Fruit fly (Drosophila melanogaster) whole organism, embryonic: ENCODE data around the gene PIG-Wb.

Experiments
- Atf3 ChIP-seq: fragments of 200-800 bp; sonication (Bioruptor generic); optimal IDR thresholded peaks from 3 replicates; lab custom pipeline; 2016; ENCODE audit warnings: missing biosample characterization, missing genetic modification characterization
- CG10267 ChIP-seq: fragments of 200-800 bp; sonication (Bioruptor generic); optimal IDR thresholded peaks from 2 replicates; lab custom pipeline; 2018; ENCODE audit warnings: missing biosample characterization, mild to moderate bottlenecking, missing genetic modification characterization, moderate library complexity
- CG11085 ChIP-seq: fragments of 200-800 bp; sonication (Bioruptor generic); IDR thresholded peaks from 2 replicates; pipeline ENCODE4 v1.3.6; 2022; ENCODE audit warnings: missing biosample characterization, missing genetic modification characterization
- CG12104 ChIP-seq: fragments of 200-800 bp; sonication (Bioruptor generic); optimal IDR thresholded peaks from 3 replicates; lab custom pipeline; 2016; ENCODE audit warnings: missing biosample characterization, missing genetic modification characterization
- CG15479 ChIP-seq: fragments of 200-800 bp; sonication (Bioruptor generic); optimal IDR thresholded peaks from 3 replicates; lab custom pipeline; 2019; ENCODE audit warnings: missing biosample characterization, mild to moderate bottlenecking, missing genetic modification characterization, moderate library complexity
- CG17361 ChIP-seq: fragments of 200-800 bp; sonication (Bioruptor generic); IDR thresholded peaks from 3 replicates; pipeline ENCODE4 v1.3.6; 2022; ENCODE audit warnings: missing biosample characterization, missing genetic modification characterization
- CG2120 ChIP-seq: fragments of 200-800 bp; sonication (Bioruptor generic); optimal IDR thresholded peaks from 3 replicates; lab custom pipeline; 2016; ENCODE audit warnings: missing biosample characterization, missing genetic modification characterization
- CG2129 ChIP-seq: fragments of 200-800 bp; sonication (Bioruptor generic); IDR thresholded peaks from 2 replicates; pipeline ENCODE4 v1.3.6; 2022; ENCODE audit warnings: missing biosample characterization, missing genetic modification characterization; ENCODE audit not compliant: partially characterized antibody
- CG30431 ChIP-seq: fragments of 200-800 bp; sonication (Bioruptor generic); optimal IDR thresholded peaks from 2 replicates; lab custom pipeline; 2017; ENCODE audit warnings: missing biosample characterization, missing genetic modification characterization
- CG3065 ChIP-seq: fragments of 200-800 bp; sonication (Bioruptor generic); optimal IDR thresholded peaks from 2 replicates; lab custom pipeline; 2016; ENCODE audit warnings: missing biosample characterization, missing genetic modification characterization
- CG3281 ChIP-seq: fragments of 200-800 bp; sonication (Bioruptor generic); optimal IDR thresholded peaks from 3 replicates; lab custom pipeline; 2017; ENCODE audit warnings: missing biosample characterization, mild to moderate bottlenecking, missing genetic modification characterization
- CG33557 ChIP-seq: fragments of 200-800 bp; sonication (Bioruptor generic); optimal IDR thresholded peaks from 2 replicates; lab custom pipeline; 2019; ENCODE audit warnings: missing biosample characterization, mild to moderate bottlenecking, missing genetic modification characterization, moderate library complexity
- CG34422 ChIP-seq: fragments of 200-800 bp; sonication (Bioruptor generic); IDR thresholded peaks from 3 replicates; pipeline ENCODE4 v1.3.6; 2022; ENCODE audit warnings: missing biosample characterization, missing genetic modification characterization
- CG42726 ChIP-seq: fragments of 200-800 bp; sonication (Bioruptor generic); IDR thresholded peaks from 2 replicates; pipeline ENCODE4 v1.3.6; 2022; ENCODE audit warnings: missing biosample characterization, missing genetic modification characterization; ENCODE audit not compliant: partially characterized antibody
- CG6765 ChIP-seq: fragments of 200-800 bp; sonication (Bioruptor generic); optimal IDR thresholded peaks from 3 replicates; lab custom pipeline; 2017; ENCODE audit warnings: missing biosample characterization, mild to moderate bottlenecking, missing genetic modification characterization
- CG7839 ChIP-seq: fragments of 200-800 bp; sonication (Bioruptor generic); optimal IDR thresholded peaks from 3 replicates; lab custom pipeline; 2018; ENCODE audit warnings: missing biosample characterization, mild to moderate bottlenecking, missing genetic modification characterization, moderate library complexity
- CG9932 ChIP-seq: fragments of 200-800 bp; sonication (Bioruptor generic); IDR thresholded peaks from 2 replicates; pipeline ENCODE4 v1.3.6; 2022; ENCODE audit warnings: missing biosample characterization, missing genetic modification characterization
- D19B ChIP-seq: fragments of 200-800 bp; sonication (Bioruptor generic); optimal IDR thresholded peaks from 2 replicates; lab custom pipeline; 2017; ENCODE audit warnings: missing biosample characterization, mild to moderate bottlenecking, missing genetic modification characterization
- Dek ChIP-seq: fragments of 200-800 bp; sonication (Bioruptor generic); optimal IDR thresholded peaks from 3 replicates; lab custom pipeline; 2019; ENCODE audit warnings: missing biosample characterization, mild to moderate bottlenecking, missing genetic modification characterization, moderate library complexity
- Dp ChIP-seq: fragments of 200-800 bp; sonication (Bioruptor generic); optimal IDR thresholded peaks from 2 replicates; lab custom pipeline; 2018; ENCODE audit warnings: missing biosample characterization, mild to moderate bottlenecking, missing genetic modification characterization, moderate library complexity
- Drgx ChIP-seq: fragments of 200-800 bp; sonication (Bioruptor generic); IDR thresholded peaks from 2 replicates; pipeline ENCODE4 v1.3.6; 2022; ENCODE audit warnings: missing biosample characterization, missing genetic modification characterization
- HLHmδ ChIP-seq: fragments of 200-800 bp; sonication (Bioruptor generic); optimal IDR thresholded peaks from 2 replicates; lab custom pipeline; 2018; ENCODE audit warnings: missing biosample characterization, mild to moderate bottlenecking, missing genetic modification characterization, moderate library complexity
- Med ChIP-seq: fragments of 200-800 bp; sonication (Bioruptor generic); peaks from one replicate; lab custom pipeline; 2016; ENCODE audit warnings: missing biosample characterization, missing genetic modification characterization, mild to moderate bottlenecking, inconsistent platforms, moderate library complexity
- Myb ChIP-seq: fragments of 200-800 bp; sonication (Bioruptor generic); optimal IDR thresholded peaks from 2 replicates; lab custom pipeline; 2016; ENCODE audit warnings: missing biosample characterization, missing genetic modification characterization
- Oli ChIP-seq: fragments of 200-800 bp; sonication (Bioruptor generic); optimal IDR thresholded peaks from 2 replicates; lab custom pipeline; 2018; ENCODE audit warnings: missing biosample characterization, mild to moderate bottlenecking, missing genetic modification characterization, moderate library complexity
- Ravus ChIP-seq: fragments of 200-800 bp; sonication (Bioruptor generic); IDR thresholded peaks from 2 replicates; pipeline ENCODE4 v1.3.6; 2022; ENCODE audit warnings: missing biosample characterization, missing genetic modification characterization
- Scr ChIP-seq: fragments of 200-800 bp; sonication (Bioruptor generic); IDR thresholded peaks from 2 replicates; pipeline ENCODE4 v1.3.6; 2022; ENCODE audit warnings: missing biosample characterization, missing genetic modification characterization; ENCODE audit not compliant: partially characterized antibody
- Sin3A ChIP-seq: fragments of >200 bp; optimal IDR thresholded peaks from 2 replicates; lab custom pipeline; 2018
- Sry-β ChIP-seq: fragments of 200-800 bp; sonication (Bioruptor generic); optimal IDR thresholded peaks from 2 replicates; lab custom pipeline; 2018; ENCODE audit warnings: missing biosample characterization, mild to moderate bottlenecking, missing genetic modification characterization, moderate library complexity
- Usf ChIP-seq: fragments of 200-800 bp; sonication (Bioruptor generic); optimal IDR thresholded peaks from 2 replicates; lab custom pipeline; 2017; ENCODE audit warnings: missing genotype, missing biosample characterization, missing genetic modification characterization
- YL-1 ChIP-seq: fragments of 200-800 bp; sonication (Bioruptor generic); optimal IDR thresholded peaks from 3 replicates; lab custom pipeline; 2017; ENCODE audit warnings: missing biosample characterization, mild to moderate bottlenecking, missing genetic modification characterization
- al ChIP-seq: fragments of 200-800 bp; sonication (Bioruptor generic); IDR thresholded peaks from 2 replicates; pipeline ENCODE4 v1.3.6; 2022; ENCODE audit warnings: missing biosample characterization, missing genetic modification characterization
- amos ChIP-seq: fragments of 200-800 bp; sonication (Bioruptor generic); IDR thresholded peaks from 2 replicates; pipeline ENCODE4 v1.3.6; 2022; ENCODE audit warnings: missing biosample characterization, missing genetic modification characterization; ENCODE audit not compliant: partially characterized antibody
- aop ChIP-seq: fragments of 200-800 bp; sonication (Bioruptor generic); IDR thresholded peaks from 2 replicates; pipeline ENCODE4 v1.3.6; 2022; ENCODE audit warnings: missing biosample characterization, missing genetic modification characterization
- eyg ChIP-seq: fragments of 200-800 bp; sonication (Bioruptor generic); optimal IDR thresholded peaks from 3 replicates; lab custom pipeline; 2016; ENCODE audit warnings: missing biosample characterization, missing genetic modification characterization
- fd102C ChIP-seq: fragments of 200-800 bp; sonication (Bioruptor generic); optimal IDR thresholded peaks from 2 replicates; lab custom pipeline; 2018; ENCODE audit warnings: missing biosample characterization, mild to moderate bottlenecking, missing genetic modification characterization, moderate library complexity
- gsb-n ChIP-seq: fragments of 200-800 bp; sonication (Bioruptor generic); optimal IDR thresholded peaks from 3 replicates; lab custom pipeline; 2018; ENCODE audit warnings: missing biosample characterization, mild to moderate bottlenecking, missing genetic modification characterization
- h ChIP-seq: fragments of >200 bp; optimal IDR thresholded peaks from 2 replicates; lab custom pipeline; 2017
- insv ChIP-seq, 2 experiments: fragments of 200-800 bp; sonication (Bioruptor generic); optimal IDR thresholded peaks; 3 replicates each; lab custom pipeline; 2016 to 2018; ENCODE audit warnings: missing biosample characterization in 2 of 2, missing genetic modification characterization in 2 of 2
- lab ChIP-seq: fragments of 200-800 bp; sonication (Bioruptor generic); optimal IDR thresholded peaks from 3 replicates; lab custom pipeline; 2017; ENCODE audit warnings: missing biosample characterization, missing genetic modification characterization, mild to moderate bottlenecking, moderate library complexity, missing genetic modification reagents
- nmo ChIP-seq: fragments of 200-800 bp; sonication (Bioruptor generic); optimal IDR thresholded peaks from 2 replicates; lab custom pipeline; 2018; ENCODE audit warnings: missing biosample characterization, mild to moderate bottlenecking, missing genetic modification characterization, moderate library complexity
- pho ChIP-seq: fragments of 200-800 bp; sonication (Bioruptor generic); optimal IDR thresholded peaks from 2 replicates; lab custom pipeline; 2016; ENCODE audit warnings: missing biosample characterization, missing genetic modification characterization
- prd ChIP-seq, 3 experiments: fragments of >200 bp in 2 of 3; fragments of 200-800 bp in 1 of 3; sonication (Bioruptor generic) in 1 of 3; optimal IDR thresholded peaks in 2 of 3; IDR thresholded peaks in 1 of 3; 2 replicates in 2 of 3; 3 replicates in 1 of 3; pipeline versions ENCODE4 v1.3.6 to Lab custom; 2017 to 2022; ENCODE audit warnings: missing biosample characterization in 1 of 3, missing genetic modification characterization in 1 of 3
- row ChIP-seq: fragments of 200-800 bp; sonication (Bioruptor generic); IDR thresholded peaks from 3 replicates; pipeline ENCODE4 v1.3.6; 2022; ENCODE audit warnings: missing biosample characterization, missing genetic modification characterization
- scrt ChIP-seq: fragments of 200-800 bp; sonication (Bioruptor generic); optimal IDR thresholded peaks from 2 replicates; lab custom pipeline; 2018; ENCODE audit warnings: missing biosample characterization, mild to moderate bottlenecking, missing genetic modification characterization, moderate library complexity
- sens ChIP-seq: fragments of 200-800 bp; sonication (Bioruptor generic); peaks from one replicate; lab custom pipeline; 2016; ENCODE audit warnings: missing biosample characterization, missing genetic modification characterization
- sqz ChIP-seq: fragments of 200-800 bp; sonication (Bioruptor generic); optimal IDR thresholded peaks from 3 replicates; lab custom pipeline; 2018; ENCODE audit warnings: missing biosample characterization, mild to moderate bottlenecking, missing genetic modification characterization
- stwl ChIP-seq: fragments of 200-800 bp; sonication (Bioruptor generic); optimal IDR thresholded peaks from 3 replicates; lab custom pipeline; 2018; ENCODE audit warnings: missing biosample characterization, mild to moderate bottlenecking, missing genetic modification characterization, moderate library complexity
- trem ChIP-seq: fragments of 200-800 bp; optimal IDR thresholded peaks from 3 replicates; lab custom pipeline; 2019; ENCODE audit warnings: missing biosample characterization, mild to moderate bottlenecking, missing genetic modification characterization, moderate library complexity
- unpg ChIP-seq: fragments of 200-800 bp; sonication (Bioruptor generic); optimal IDR thresholded peaks from 3 replicates; lab custom pipeline; 2018; ENCODE audit warnings: missing biosample characterization, mild to moderate bottlenecking, missing genetic modification characterization, moderate library complexity
- z ChIP-seq: fragments of 200-800 bp; sonication (Bioruptor generic); IDR thresholded peaks from 3 replicates; pipeline ENCODE4 v1.3.6; 2022; ENCODE audit warnings: missing biosample characterization, missing genetic modification characterization

The PIG-Wb gene

dm6 chr3L:1730873-1731272 is 7.0 kb downstream of the PIG-Wb start, which contains the start of gene drpr (continued):
- TF ChIP-seq unpg (GFP tag; lab: Kevin White, UChicago) (peak; percentile 13), row (GFP tag; lab: Robert Waterston, UW) (peak; percentile 79), CG6765 (peak; percentile 48), Atf3 (no peak), CG34422 (peak; percentile 71), Dp (GFP tag; lab: Kevin White, UChicago) (peak; percentile 71), CG12104 (GFP tag; lab: Kevin White, UChicago) (no peak), CG42726 (GFP tag; lab: Robert Waterston, UW) (peak; percentile 46; the same call in 1 of the 2 replicates), CG2129 (no peak), prd (optimal IDR thresholded peaks at IDR 0.05; lab: Kevin White, UChicago) (no peak), prd (GFP tag; IDR thresholded peaks at IDR 0.05; lab: Robert Waterston, UW) (no peak), CG15479 (GFP tag; lab: Kevin White, UChicago) (no peak), CG33557 (GFP tag; lab: Kevin White, UChicago) (peak; percentile 13), Dek (tag; lab: Kevin White, UChicago) (no peak), Myb (GFP tag; lab: Kevin White, UChicago) (peak; percentile 72), insv (GFP tag; optimal IDR thresholded peaks at IDR 0.05; lab: Kevin White, UChicago) (no peak), scrt (GFP tag; lab: Kevin White, UChicago) (peak; percentile 31), Ravus (no peak), Drgx (GFP tag; lab: Robert Waterston, UW) (peak; percentile 15; the same call in 1 of the 2 replicates), al (GFP tag; lab: Robert Waterston, UW) (no peak), CG2120 (GFP tag; lab: Kevin White, UChicago) (peak; percentile 7), Usf (GFP tag; lab: Kevin White, UChicago) (no peak), Sin3A (lab: Kevin White, UChicago) (peak; percentile 54), Oli (tag; lab: Kevin White, UChicago) (no peak), eyg (GFP tag; lab: Kevin White, UChicago) (peak; percentile 6), h (lab: Kevin White, UChicago) (no peak), Scr (GFP tag; lab: Robert Waterston, UW) (peak; percentile 21; the same call in 1 of the 2 replicates), Med (peak; percentile 90), fd102C (GFP tag; lab: Kevin White, UChicago) (no peak), pho (GFP tag; lab: Kevin White, UChicago) (no peak), z (GFP tag; lab: Robert Waterston, UW) (peak; percentile 78), trem (tag; lab: Kevin White, UChicago) (peak; percentile 54), gsb-n (tag; lab: Kevin White, UChicago) (no peak), lab (GFP tag; lab: Kevin White, UChicago) (peak; percentile 49), aop (no peak), CG9932 (GFP tag; lab: Robert Waterston, UW) (0 out of 2 replicates have a peak, but pooled peaks have one; percentile 16), CG11085 (no peak), HLHmδ (GFP tag; lab: Kevin White, UChicago) (peak; percentile 19), CG30431 (GFP tag; lab: Kevin White, UChicago) (no peak), sens (peak; percentile 84), amos (GFP tag; lab: Robert Waterston, UW) (peak; percentile 54; the same call in 1 of the 2 replicates), nmo (GFP tag; lab: Kevin White, UChicago) (peak; percentile 36), CG3281 (peak; percentile 16), CG17361 (GFP tag; lab: Robert Waterston, UW) (peak; percentile 26; the same call in 1 of the 3 replicates), CG7839 (no peak), YL-1 (peak; percentile 83), CG10267 (tag; lab: Kevin White, UChicago) (peak; percentile 58), D19B (GFP tag; lab: Kevin White, UChicago) (no peak), CG3065 (GFP tag; lab: Kevin White, UChicago) (no peak), stwl (tag; lab: Kevin White, UChicago) (peak; percentile 70), sqz (GFP tag; lab: Kevin White, UChicago) (no peak), Sry-β (GFP tag; lab: Kevin White, UChicago) (peak; percentile 48)
